Fruit fly (Drosophila melanogaster) whole organism, embryonic: ENCODE data around the gene UQCR-Q.

Experiments
- Abd-B ChIP-seq: fragments of 200-800 bp; sonication (Bioruptor generic); optimal IDR thresholded peaks from 2 replicates; lab custom pipeline; 2018; ENCODE audit warnings: missing biosample characterization, mild to moderate bottlenecking, missing genetic modification characterization, moderate library complexity
- Bdp1 ChIP-seq: fragments of 200-800 bp; sonication (Bioruptor generic); optimal IDR thresholded peaks from 3 replicates; lab custom pipeline; 2016; ENCODE audit warnings: missing biosample characterization, missing genetic modification characterization
- CG10267 ChIP-seq: fragments of 200-800 bp; sonication (Bioruptor generic); optimal IDR thresholded peaks from 2 replicates; lab custom pipeline; 2018; ENCODE audit warnings: missing biosample characterization, mild to moderate bottlenecking, missing genetic modification characterization, moderate library complexity
- CG10321 ChIP-seq: fragments of 200-800 bp; sonication (Bioruptor generic); IDR thresholded peaks from 2 replicates; pipeline ENCODE4 v1.3.6; 2022; ENCODE audit warnings: missing biosample characterization, missing genetic modification characterization
- CG10543 ChIP-seq: fragments of 200-800 bp; sonication (Bioruptor generic); optimal IDR thresholded peaks from 3 replicates; lab custom pipeline; 2017; ENCODE audit warnings: missing biosample characterization, mild to moderate bottlenecking, missing genetic modification characterization, moderate library complexity
- CG10565 ChIP-seq: fragments of 200-800 bp; sonication (Bioruptor generic); optimal IDR thresholded peaks from 3 replicates; lab custom pipeline; 2016; ENCODE audit warnings: missing biosample characterization, mild to moderate bottlenecking, missing genetic modification characterization
- CG11504 ChIP-seq: fragments of 200-800 bp; sonication (Bioruptor generic); optimal IDR thresholded peaks from 3 replicates; lab custom pipeline; 2019; ENCODE audit warnings: missing biosample characterization, mild to moderate bottlenecking, missing genetic modification characterization, moderate library complexity
- CG12236 ChIP-seq: fragments of 200-800 bp; sonication (Bioruptor generic); optimal IDR thresholded peaks from 2 replicates; lab custom pipeline; 2016; ENCODE audit warnings: missing biosample characterization, missing genetic modification characterization
- CG13287 ChIP-seq: fragments of 200-800 bp; sonication (Bioruptor generic); IDR thresholded peaks from 2 replicates; pipeline ENCODE4 v1.3.6; 2022; ENCODE audit warnings: missing biosample characterization, missing genetic modification characterization; ENCODE audit not compliant: partially characterized antibody
- CG15696 ChIP-seq: fragments of 200-800 bp; sonication (Bioruptor generic); optimal IDR thresholded peaks from 2 replicates; lab custom pipeline; 2019; ENCODE audit warnings: missing biosample characterization, mild to moderate bottlenecking, missing genetic modification characterization, moderate library complexity
- CG1602 ChIP-seq: fragments of 200-800 bp; sonication (Bioruptor generic); optimal IDR thresholded peaks from 3 replicates; lab custom pipeline; 2016; ENCODE audit warnings: missing biosample characterization, missing genetic modification characterization
- CG17359 ChIP-seq: fragments of 200-800 bp; sonication (Bioruptor generic); optimal IDR thresholded peaks from 3 replicates; lab custom pipeline; 2018; ENCODE audit warnings: missing biosample characterization, mild to moderate bottlenecking, missing genetic modification characterization, moderate library complexity
- CG17829 ChIP-seq: fragments of 200-800 bp; optimal IDR thresholded peaks from 2 replicates; lab custom pipeline; 2019; ENCODE audit warnings: missing biosample characterization, mild to moderate bottlenecking, missing genetic modification characterization, moderate library complexity
- CG18764 ChIP-seq: fragments of 200-800 bp; sonication (Bioruptor generic); optimal IDR thresholded peaks from 3 replicates; lab custom pipeline; 2016; ENCODE audit warnings: missing biosample characterization, missing genetic modification characterization
- CG2129 ChIP-seq: fragments of 200-800 bp; sonication (Bioruptor generic); IDR thresholded peaks from 2 replicates; pipeline ENCODE4 v1.3.6; 2022; ENCODE audit warnings: missing biosample characterization, missing genetic modification characterization; ENCODE audit not compliant: partially characterized antibody
- CG2712 ChIP-seq: fragments of 200-800 bp; optimal IDR thresholded peaks from 3 replicates; lab custom pipeline; 2019; ENCODE audit warnings: missing biosample characterization, mild to moderate bottlenecking, missing genetic modification characterization, moderate library complexity
- CG3281 ChIP-seq: fragments of 200-800 bp; sonication (Bioruptor generic); optimal IDR thresholded peaks from 3 replicates; lab custom pipeline; 2017; ENCODE audit warnings: missing biosample characterization, mild to moderate bottlenecking, missing genetic modification characterization
- CG34422 ChIP-seq: fragments of 200-800 bp; sonication (Bioruptor generic); IDR thresholded peaks from 3 replicates; pipeline ENCODE4 v1.3.6; 2022; ENCODE audit warnings: missing biosample characterization, missing genetic modification characterization
- CG4424 ChIP-seq: fragments of 200-800 bp; sonication (Bioruptor generic); optimal IDR thresholded peaks from 3 replicates; lab custom pipeline; 2016; ENCODE audit warnings: missing biosample characterization, missing genetic modification characterization
- CG5245 ChIP-seq: fragments of 200-800 bp; sonication (Bioruptor generic); optimal IDR thresholded peaks from 3 replicates; lab custom pipeline; 2016; ENCODE audit warnings: missing biosample characterization, missing genetic modification characterization
- CG6791 ChIP-seq: fragments of 200-800 bp; sonication (Bioruptor generic); IDR thresholded peaks from 3 replicates; pipeline ENCODE4 v1.3.6; 2022; ENCODE audit warnings: missing biosample characterization, missing genetic modification characterization; ENCODE audit not compliant: partially characterized antibody
- CG7745 ChIP-seq: fragments of 200-800 bp; sonication (Bioruptor generic); optimal IDR thresholded peaks from 2 replicates; lab custom pipeline; 2018; ENCODE audit warnings: missing biosample characterization, mild to moderate bottlenecking, missing genetic modification characterization, moderate library complexity
- CG7987 ChIP-seq: fragments of 200-800 bp; sonication (Bioruptor generic); optimal IDR thresholded peaks from 2 replicates; lab custom pipeline; 2018; ENCODE audit warnings: missing biosample characterization, mild to moderate bottlenecking, missing genetic modification characterization, moderate library complexity
- CG9932 ChIP-seq: fragments of 200-800 bp; sonication (Bioruptor generic); IDR thresholded peaks from 2 replicates; pipeline ENCODE4 v1.3.6; 2022; ENCODE audit warnings: missing biosample characterization, missing genetic modification characterization
- Deaf1 ChIP-seq: fragments of 200-800 bp; optimal IDR thresholded peaks from 3 replicates; lab custom pipeline; 2019; ENCODE audit warnings: missing biosample characterization, mild to moderate bottlenecking, missing genetic modification characterization, moderate library complexity
- Dek ChIP-seq: fragments of 200-800 bp; sonication (Bioruptor generic); optimal IDR thresholded peaks from 3 replicates; lab custom pipeline; 2019; ENCODE audit warnings: missing biosample characterization, mild to moderate bottlenecking, missing genetic modification characterization, moderate library complexity
- Hr3 ChIP-seq: fragments of 200-800 bp; sonication (Bioruptor generic); optimal IDR thresholded peaks from 3 replicates; lab custom pipeline; 2016; ENCODE audit warnings: missing biosample characterization, missing genetic modification characterization
- Lim3 ChIP-seq: fragments of 200-800 bp; sonication (Bioruptor generic); IDR thresholded peaks from 2 replicates; pipeline ENCODE4 v1.3.6; 2022; ENCODE audit warnings: missing biosample characterization, missing genetic modification characterization
- Mad ChIP-seq: fragments of 200-800 bp; sonication (Bioruptor generic); optimal IDR thresholded peaks from 2 replicates; lab custom pipeline; 2016; ENCODE audit warnings: missing biosample characterization, missing genetic modification characterization
- Myb ChIP-seq: fragments of 200-800 bp; sonication (Bioruptor generic); optimal IDR thresholded peaks from 2 replicates; lab custom pipeline; 2016; ENCODE audit warnings: missing biosample characterization, missing genetic modification characterization
- Oaz ChIP-seq: fragments of 200-800 bp; sonication (Bioruptor generic); IDR thresholded peaks from 2 replicates; pipeline ENCODE4 v1.3.6; 2022; ENCODE audit warnings: missing biosample characterization, missing genetic modification characterization
- Pdp1 ChIP-seq, 2 experiments: fragments of 200-800 bp; sonication (Bioruptor generic); optimal IDR thresholded peaks; 3 replicates each; lab custom pipeline; 2016; ENCODE audit warnings: missing biosample characterization in 2 of 2, missing genetic modification characterization in 2 of 2, mild to moderate bottlenecking in 1 of 2, moderate library complexity in 1 of 2
- Sox102F ChIP-seq: fragments of 200-800 bp; sonication (Bioruptor generic); optimal IDR thresholded peaks from 2 replicates; lab custom pipeline; 2018; ENCODE audit warnings: missing biosample characterization, mild to moderate bottlenecking, missing genetic modification characterization, moderate library complexity
- Xbp1 ChIP-seq: fragments of 200-800 bp; sonication (Bioruptor generic); optimal IDR thresholded peaks from 3 replicates; lab custom pipeline; 2016; ENCODE audit warnings: missing biosample characterization, mild to moderate bottlenecking, missing genetic modification characterization
- YL-1 ChIP-seq: fragments of 200-800 bp; sonication (Bioruptor generic); optimal IDR thresholded peaks from 3 replicates; lab custom pipeline; 2017; ENCODE audit warnings: missing biosample characterization, mild to moderate bottlenecking, missing genetic modification characterization
- bsh ChIP-seq, 2 experiments: fragments of 200-800 bp; sonication (Bioruptor generic); optimal IDR thresholded peaks; 2 replicates each; lab custom pipeline; 2017 to 2018; ENCODE audit warnings: mild to moderate bottlenecking in 2 of 2, missing biosample characterization in 2 of 2, missing genetic modification characterization in 2 of 2, moderate library complexity in 1 of 2
- danr ChIP-seq: fragments of 200-800 bp; sonication (Bioruptor generic); IDR thresholded peaks from 2 replicates; pipeline ENCODE4 v1.3.6; 2022; ENCODE audit warnings: missing biosample characterization, missing genetic modification characterization
- fu2 ChIP-seq: fragments of 200-800 bp; sonication (Bioruptor generic); optimal IDR thresholded peaks from 2 replicates; lab custom pipeline; 2016; ENCODE audit warnings: missing biosample characterization, missing genetic modification characterization
- gem ChIP-seq: fragments of 200-800 bp; sonication (Bioruptor generic); optimal IDR thresholded peaks from 2 replicates; lab custom pipeline; 2019; ENCODE audit warnings: missing biosample characterization, mild to moderate bottlenecking, missing genetic modification characterization, moderate library complexity
- hb ChIP-seq: fragments of 200-800 bp; sonication (Bioruptor generic); IDR thresholded peaks from 3 replicates; pipeline ENCODE4 v1.3.6; 2022; ENCODE audit warnings: missing biosample characterization, missing genetic modification characterization; ENCODE audit not compliant: partially characterized antibody
- inv ChIP-seq: fragments of 200-800 bp; sonication (Bioruptor generic); IDR thresholded peaks from 2 replicates; pipeline ENCODE4 v1.3.6; 2022; ENCODE audit warnings: missing biosample characterization, missing genetic modification characterization; ENCODE audit not compliant: partially characterized antibody
- pb ChIP-seq: fragments of 200-800 bp; sonication (Bioruptor generic); optimal IDR thresholded peaks from 3 replicates; lab custom pipeline; 2016; ENCODE audit warnings: missing biosample characterization, missing genetic modification characterization
- pum ChIP-seq: fragments of 200-800 bp; sonication (Bioruptor generic); optimal IDR thresholded peaks from 2 replicates; lab custom pipeline; 2016; ENCODE audit warnings: missing biosample characterization, missing genetic modification characterization
- pzg ChIP-seq: fragments of 200-800 bp; sonication (Bioruptor generic); optimal IDR thresholded peaks from 3 replicates; lab custom pipeline; 2018; ENCODE audit warnings: missing biosample characterization, mild to moderate bottlenecking, missing genetic modification characterization, moderate library complexity
- shn ChIP-seq: fragments of 200-800 bp; sonication (Bioruptor generic); optimal IDR thresholded peaks from 3 replicates; lab custom pipeline; 2016; ENCODE audit warnings: missing biosample characterization, missing genetic modification characterization
- sna ChIP-seq: fragments of 200-800 bp; sonication (Bioruptor generic); IDR thresholded peaks from 2 replicates; pipeline ENCODE4 v1.3.6; 2022; ENCODE audit warnings: missing biosample characterization, missing genetic modification characterization; ENCODE audit not compliant: partially characterized antibody
- tll ChIP-seq, 2 experiments: fragments of 200-800 bp in 1 of 2; fragments of >200 bp in 1 of 2; sonication (Bioruptor generic) in 1 of 2; optimal IDR thresholded peaks; 2 replicates each; lab custom pipeline; 2017 to 2019; ENCODE audit warnings: missing biosample characterization in 2 of 2, missing genetic modification characterization in 2 of 2, mild to moderate bottlenecking in 1 of 2, moderate library complexity in 1 of 2
- trem ChIP-seq: fragments of 200-800 bp; optimal IDR thresholded peaks from 3 replicates; lab custom pipeline; 2019; ENCODE audit warnings: missing biosample characterization, mild to moderate bottlenecking, missing genetic modification characterization, moderate library complexity
- zfh2 ChIP-seq: fragments of 200-800 bp; sonication (Bioruptor generic); optimal IDR thresholded peaks from 2 replicates; lab custom pipeline; 2016; ENCODE audit warnings: missing biosample characterization, missing genetic modification characterization

Gene UQCR-Q

DNA sequence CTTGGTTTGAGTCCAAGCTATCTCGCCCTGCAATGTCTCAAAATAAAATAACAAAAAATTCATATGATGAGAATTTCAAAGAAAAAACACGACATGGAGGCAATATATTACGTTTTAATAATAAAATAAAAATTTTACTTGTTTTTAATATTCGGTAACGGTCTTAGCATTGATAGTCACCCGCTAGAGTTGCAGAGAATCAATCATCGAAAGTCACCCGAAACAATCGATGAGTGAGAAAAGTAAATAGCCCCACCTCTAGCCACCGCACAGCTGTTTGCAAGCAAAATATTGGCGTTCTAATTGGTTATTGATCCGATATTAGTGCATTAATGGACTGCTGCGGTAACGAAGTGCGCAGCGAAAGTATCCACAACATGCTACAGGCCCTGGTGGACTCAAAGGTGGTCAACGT, 1.4 kb downstream of the UQCR-Q start, which contains the start of gene CG34250 (continued):
- TF ChIP-seq fu2 (no peak), CG10321 (GFP tag; lab: Robert Waterston, UW) (no peak), trem (tag; lab: Kevin White, UChicago) (peak; percentile 87), CG7987 (GFP tag; lab: Kevin White, UChicago) (no peak), Lim3 (GFP tag; lab: Robert Waterston, UW) (no peak), Mad (GFP tag; lab: Kevin White, UChicago) (peak; percentile 34), CG2712 (tag; lab: Kevin White, UChicago) (peak; percentile 72), hb (no peak), CG34422 (GFP tag; lab: Robert Waterston, UW) (peak; percentile 48; the same call in 1 of the 3 replicates), CG5245 (GFP tag; lab: Kevin White, UChicago) (peak; percentile 22), CG17829 (tag; lab: Kevin White, UChicago) (peak; percentile 62), CG10565 (GFP tag; lab: Kevin White, UChicago) (no peak), CG2129 (peak; percentile 28; the same call in 1 of the 2 replicates), Abd-B (GFP tag; lab: Kevin White, UChicago) (peak; percentile 46), CG6791 (peak; percentile 82), inv (GFP tag; lab: Robert Waterston, UW) (peak; percentile 72; the same call in 1 of the 2 replicates), Dek (tag; lab: Kevin White, UChicago) (peak; percentile 43), tll (GFP tag; optimal IDR thresholded peaks at IDR 0.05; lab: Kevin White, UChicago) (peak in 1 of 2 experiments; percentile 48), CG12236 (no peak), CG15696 (no peak), CG3281 (peak; percentile 21), YL-1 (peak; percentile 75), CG9932 (GFP tag; lab: Robert Waterston, UW) (peak; percentile 66), CG10543 (GFP tag; lab: Kevin White, UChicago) (peak; percentile 56), CG1602 (GFP tag; lab: Kevin White, UChicago) (peak; percentile 48), pum (GFP tag; lab: Kevin White, UChicago) (peak; percentile 14), CG11504 (peak; percentile 53), CG10267 (peak; percentile 65), CG13287 (GFP tag; lab: Robert Waterston, UW) (peak; percentile 87), Xbp1 (GFP tag; lab: Kevin White, UChicago) (peak; percentile 47), danr (GFP tag; lab: Robert Waterston, UW) (no peak), gem (tag; lab: Kevin White, UChicago) (peak; percentile 33), CG4424 (GFP tag; lab: Kevin White, UChicago) (peak; percentile 52), sna (GFP tag; lab: Robert Waterston, UW) (peak; percentile 76), Pdp1 (GFP tag; optimal IDR thresholded peaks at IDR 0.05; lab: Kevin White, UChicago) (peak in 1 of 2 experiments; percentile 2), CG18764 (GFP tag; lab: Kevin White, UChicago) (peak; percentile 45), zfh2 (GFP tag; lab: Kevin White, UChicago) (peak; percentile 14), Oaz (GFP tag; lab: Robert Waterston, UW) (no peak), shn (GFP tag; lab: Kevin White, UChicago) (no peak), bsh (GFP tag; optimal IDR thresholded peaks at IDR 0.05; lab: Kevin White, UChicago) (peak in 1 of 2 experiments; percentile 14), Myb (GFP tag; lab: Kevin White, UChicago) (peak; percentile 63), Sox102F (GFP tag; lab: Kevin White, UChicago) (peak; percentile 7), CG17359 (peak; percentile 9), Hr3 (GFP tag; lab: Kevin White, UChicago) (peak; percentile 15), Bdp1 (GFP tag; lab: Kevin White, UChicago) (peak; percentile 11), pzg (peak; percentile 84), pb (no peak), Deaf1 (tag; lab: Kevin White, UChicago) (peak; percentile 3), CG7745 (tag; lab: Kevin White, UChicago) (no peak)
